Worm (Caenorhabditis elegans) whole organism, young adult: ENCODE measurements around the gene str-187.

Experiments
- B0019.2 ChIP-seq: fragments of 200-800 bp; sonication (Bioruptor generic); conservative IDR thresholded peaks from 2 replicates; pipeline ENCODE4 v1.3.6; 2022; ENCODE audit warnings: missing genetic modification reagents, missing genetic modification characterization, missing compliant biosample characterization
- B0336.3 ChIP-seq: fragments of 200-800 bp; sonication (Bioruptor generic); IDR thresholded peaks from 2 replicates; pipeline ENCODE4 v1.3.6; 2022; ENCODE audit warnings: missing genetic modification characterization, missing compliant biosample characterization
- C17E4.6 ChIP-seq: fragments of 200-800 bp; sonication (Bioruptor generic); IDR thresholded peaks from 2 replicates; pipeline ENCODE4 v1.3.6; 2022; ENCODE audit warnings: missing genetic modification reagents, missing genetic modification characterization, missing compliant biosample characterization
- F10E7.11 ChIP-seq: sonication (generic microtip); optimal IDR thresholded peaks from 2 replicates; lab custom pipeline; 2017; ENCODE audit warnings: mild to moderate bottlenecking, missing genetic modification characterization, moderate library complexity, missing compliant biosample characterization
- F22D6.2 ChIP-seq: sonication (generic microtip); optimal IDR thresholded peaks from 2 replicates; lab custom pipeline; 2016; ENCODE audit warnings: mild to moderate bottlenecking, missing genetic modification characterization, missing compliant biosample characterization
- F23B12.7 ChIP-seq: sonication (generic microtip); optimal IDR thresholded peaks from 2 replicates; lab custom pipeline; 2017; ENCODE audit warnings: missing genetic modification characterization, mild to moderate bottlenecking, missing compliant biosample characterization, antibody characterized with exemption, moderate library complexity; ENCODE audit not compliant: insufficient read depth
- F37B4.10 ChIP-seq: fragments of 200-800 bp; sonication (Bioruptor generic); IDR thresholded peaks from 2 replicates; pipeline ENCODE4 v1.3.6; 2022; ENCODE audit warnings: missing genetic modification characterization, missing compliant biosample characterization
- F57A8.1 ChIP-seq: fragments of 200-800 bp; sonication (Bioruptor generic); optimal IDR thresholded peaks from 2 replicates; lab custom pipeline; 2018; ENCODE audit warnings: mild to moderate bottlenecking, missing genetic modification characterization, moderate library complexity, missing compliant biosample characterization
- F57C9.4 ChIP-seq: sonication (generic microtip); optimal IDR thresholded peaks from 2 replicates; lab custom pipeline; 2017; ENCODE audit warnings: mild to moderate bottlenecking, missing genetic modification characterization, missing compliant biosample characterization
- K12H6.12 ChIP-seq: fragments of 200-800 bp; sonication (Bioruptor generic); optimal IDR thresholded peaks from 2 replicates; lab custom pipeline; 2018; ENCODE audit warnings: mild to moderate bottlenecking, missing genetic modification characterization, missing compliant biosample characterization
- T07F8.4 ChIP-seq: sonication (generic microtip); optimal IDR thresholded peaks from 2 replicates; lab custom pipeline; 2016; ENCODE audit warnings: mild to moderate bottlenecking, missing genetic modification characterization, moderate library complexity, missing compliant biosample characterization
- Y79H2A.3 ChIP-seq: fragments of 200-800 bp; sonication (Bioruptor generic); conservative IDR thresholded peaks from 2 replicates; pipeline ENCODE4 v1.3.6; 2022; ENCODE audit warnings: missing genetic modification reagents, missing genetic modification characterization, missing compliant biosample characterization
- Y95B8A.8 ChIP-seq: fragments of 200-800 bp; sonication (Bioruptor generic); IDR thresholded peaks from 2 replicates; pipeline ENCODE4 v1.3.6; 2022; ENCODE audit warnings: missing genetic modification reagents, missing genetic modification characterization, missing compliant biosample characterization
- akir-1 ChIP-seq: fragments of 200-800 bp; sonication (Bioruptor generic); optimal IDR thresholded peaks from 2 replicates; lab custom pipeline; 2018; ENCODE audit warnings: mild to moderate bottlenecking, missing genetic modification characterization, moderate library complexity, missing compliant biosample characterization
- ama-1 ChIP-seq, 3 experiments: fragments of 150-350 bp in 1 of 3; sonication (generic microtip) in 2 of 3; optimal IDR thresholded peaks; 2 replicates each; lab custom pipeline; 2014 to 2018; ENCODE audit warnings: missing biosample characterization in 2 of 3, missing genetic modification characterization in 2 of 3, missing genetic modification reagents in 2 of 3
- aptf-2 ChIP-seq: fragments of 200-800 bp; sonication (Bioruptor generic); conservative IDR thresholded peaks from 2 replicates; pipeline ENCODE4 v1.3.6; 2022; ENCODE audit warnings: missing genetic modification reagents, missing genetic modification characterization, missing compliant biosample characterization
- aptf-3 ChIP-seq: fragments of 200-800 bp; sonication (Bioruptor generic); IDR thresholded peaks from 2 replicates; pipeline ENCODE4 v1.3.6; 2022; ENCODE audit warnings: missing genetic modification characterization, missing compliant biosample characterization
- bed-1 ChIP-seq: fragments of 200-800 bp; sonication (Bioruptor generic); IDR thresholded peaks from 2 replicates; pipeline ENCODE4 v1.3.6; 2022; ENCODE audit warnings: missing genetic modification reagents, missing genetic modification characterization, missing compliant biosample characterization
- cebp-1 ChIP-seq, 2 experiments: fragments of 200-800 bp in 1 of 2; sonication (Bioruptor generic) in 1 of 2; sonication (generic microtip) in 1 of 2; IDR thresholded peaks in 1 of 2; optimal IDR thresholded peaks in 1 of 2; 2 replicates each; pipeline versions ENCODE4 v1.3.6 to Lab custom; 2017 to 2022; ENCODE audit warnings: missing compliant biosample characterization in 2 of 2, missing genetic modification characterization in 2 of 2, mild to moderate bottlenecking in 1 of 2, missing genetic modification reagents in 1 of 2, moderate library complexity in 1 of 2
- ceh-27 ChIP-seq: fragments of 200-800 bp; sonication (Bioruptor generic); optimal IDR thresholded peaks from 2 replicates; lab custom pipeline; 2018; ENCODE audit warnings: mild to moderate bottlenecking, missing genetic modification characterization, moderate library complexity, missing compliant biosample characterization
- ceh-79 ChIP-seq: sonication (generic microtip); optimal IDR thresholded peaks from 2 replicates; lab custom pipeline; 2017; ENCODE audit warnings: mild to moderate bottlenecking, missing genetic modification characterization, missing compliant biosample characterization
- ceh-91 ChIP-seq: fragments of 200-800 bp; sonication (Bioruptor generic); IDR thresholded peaks from 2 replicates; pipeline ENCODE4 v1.3.6; 2022; ENCODE audit warnings: missing genetic modification reagents, missing genetic modification characterization, missing compliant biosample characterization
- die-1 ChIP-seq: sonication (generic microtip); optimal IDR thresholded peaks from 2 replicates; lab custom pipeline; 2016; ENCODE audit warnings: missing genotype, mild to moderate bottlenecking, missing genetic modification characterization, missing compliant biosample characterization
- dpl-1 ChIP-seq: fragments of 150-350 bp; optimal IDR thresholded peaks from 2 replicates; lab custom pipeline; 2014; ENCODE audit warnings: missing biosample characterization, missing genetic modification reagents, missing genetic modification characterization
- efl-1 ChIP-seq: fragments of 150-350 bp; optimal IDR thresholded peaks from 2 replicates; lab custom pipeline; 2014; ENCODE audit warnings: missing biosample characterization, missing genetic modification reagents, missing genetic modification characterization
- ets-4 ChIP-seq: fragments of 200-800 bp; sonication (Bioruptor generic); optimal IDR thresholded peaks from 2 replicates; lab custom pipeline; 2018; ENCODE audit warnings: mild to moderate bottlenecking, missing genetic modification characterization, missing compliant biosample characterization
- gei-17 ChIP-seq: fragments of 200-800 bp; sonication (Bioruptor generic); optimal IDR thresholded peaks from 2 replicates; lab custom pipeline; 2018; ENCODE audit warnings: mild to moderate bottlenecking, missing genetic modification characterization, missing compliant biosample characterization
- hmg-1.2 ChIP-seq: fragments of 200-800 bp; sonication (Bioruptor generic); IDR thresholded peaks from 2 replicates; pipeline ENCODE4 v1.3.6; 2022; ENCODE audit warnings: missing genetic modification reagents, missing genetic modification characterization, missing compliant biosample characterization
- hsf-1 ChIP-seq: fragments of 200-800 bp; sonication (Bioruptor generic); IDR thresholded peaks from 2 replicates; pipeline ENCODE4 v1.3.6; 2022; ENCODE audit warnings: missing genetic modification reagents, missing genetic modification characterization, missing compliant biosample characterization
- lag-1 ChIP-seq: fragments of 200-800 bp; sonication (Bioruptor generic); IDR thresholded peaks from 2 replicates; pipeline ENCODE4 v1.3.6; 2022; ENCODE audit warnings: missing genetic modification reagents, missing genetic modification characterization, missing compliant biosample characterization
- let-526 ChIP-seq: fragments of 200-800 bp; sonication (Bioruptor generic); IDR thresholded peaks from 2 replicates; pipeline ENCODE4 v1.3.6; 2022; ENCODE audit warnings: missing genetic modification reagents, missing genetic modification characterization, missing compliant biosample characterization
- lin-26 ChIP-seq: fragments of 200-800 bp; sonication (Bioruptor generic); IDR thresholded peaks from 2 replicates; pipeline ENCODE4 v1.3.6; 2022; ENCODE audit warnings: missing genetic modification reagents, missing genetic modification characterization, missing compliant biosample characterization
- lsy-27 ChIP-seq: sonication (generic microtip); optimal IDR thresholded peaks from 2 replicates; lab custom pipeline; 2017; ENCODE audit warnings: missing genetic modification characterization, mild to moderate bottlenecking, missing compliant biosample characterization, antibody characterized with exemption, missing genotype, borderline replicate concordance; ENCODE audit not compliant: insufficient read depth
- madf-3 ChIP-seq: fragments of 200-800 bp; sonication (Bioruptor generic); IDR thresholded peaks from 2 replicates; pipeline ENCODE4 v1.3.6; 2022; ENCODE audit warnings: missing genetic modification reagents, missing genetic modification characterization, missing compliant biosample characterization
- mcd-1 ChIP-seq: fragments of 200-800 bp; sonication (Bioruptor generic); IDR thresholded peaks from 2 replicates; pipeline ENCODE4 v1.3.6; 2022; ENCODE audit warnings: missing genetic modification reagents, missing genetic modification characterization, missing compliant biosample characterization
- nfyb-1 ChIP-seq: fragments of 200-800 bp; sonication (Bioruptor generic); IDR thresholded peaks from 2 replicates; pipeline ENCODE4 v1.3.6; 2022; ENCODE audit warnings: missing genetic modification reagents, missing genetic modification characterization, missing compliant biosample characterization
- nhr-120 ChIP-seq: fragments of 200-800 bp; sonication (Bioruptor generic); IDR thresholded peaks from 2 replicates; pipeline ENCODE4 v1.3.6; 2022; ENCODE audit warnings: missing genetic modification characterization, missing compliant biosample characterization
- pbrm-1 ChIP-seq: fragments of 200-800 bp; sonication (Bioruptor generic); IDR thresholded peaks from 2 replicates; pipeline ENCODE4 v1.3.6; 2022; ENCODE audit warnings: missing genetic modification reagents, missing genetic modification characterization, missing compliant biosample characterization
- rec-8 ChIP-seq, 2 experiments: sonication (generic microtip); optimal IDR thresholded peaks; 2 replicates each; lab custom pipeline; 2016; ENCODE audit warnings: mild to moderate bottlenecking in 2 of 2, missing genetic modification characterization in 2 of 2, missing genetic modification reagents in 2 of 2, missing genotype in 2 of 2, missing biosample characterization in 1 of 2, missing compliant biosample characterization in 1 of 2, moderate library complexity in 1 of 2
- snpc-3.4 ChIP-seq: sonication (generic microtip); optimal IDR thresholded peaks from 2 replicates; lab custom pipeline; 2017; ENCODE audit warnings: missing genetic modification characterization, mild to moderate bottlenecking, missing compliant biosample characterization, antibody characterized with exemption, moderate library complexity, missing genotype, missing genetic modification reagents
- sptf-2 ChIP-seq: fragments of 200-800 bp; sonication (Bioruptor generic); optimal IDR thresholded peaks from 2 replicates; lab custom pipeline; 2018; ENCODE audit warnings: mild to moderate bottlenecking, missing genetic modification characterization, missing compliant biosample characterization
- xnd-1 ChIP-seq: sonication (generic microtip); optimal IDR thresholded peaks from 2 replicates; lab custom pipeline; 2016; ENCODE audit warnings: missing genotype, missing genetic modification reagents, missing genetic modification characterization, missing compliant biosample characterization
- zim-3 ChIP-seq: sonication (generic microtip); optimal IDR thresholded peaks from 2 replicates; lab custom pipeline; 2017; ENCODE audit warnings: mild to moderate bottlenecking, missing genetic modification characterization, moderate library complexity, missing compliant biosample characterization

str-187 gene

DNA sequence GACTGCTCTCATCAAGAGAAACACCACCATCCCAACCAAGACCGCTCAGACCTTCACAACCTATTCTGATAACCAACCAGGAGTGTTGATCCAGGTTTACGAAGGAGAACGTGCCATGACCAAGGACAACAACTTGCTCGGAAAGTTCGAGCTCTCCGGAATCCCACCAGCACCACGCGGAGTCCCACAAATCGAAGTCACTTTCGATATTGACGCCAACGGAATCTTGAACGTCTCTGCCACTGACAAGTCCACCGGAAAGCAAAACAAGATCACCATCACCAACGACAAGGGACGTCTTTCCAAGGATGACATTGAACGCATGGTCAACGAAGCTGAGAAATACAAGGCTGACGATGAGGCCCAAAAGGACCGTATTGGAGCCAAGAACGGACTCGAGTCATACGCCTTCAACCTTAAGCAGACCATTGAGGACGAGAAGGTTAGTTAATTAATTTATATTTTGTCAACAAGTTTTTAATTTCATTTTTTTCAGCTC is 15.1 kb downstream of the str-187 start (continued):
- no peak for TF ChIP-seq die-1 (tag; lab: Kevin White, UChicago)
- TF ChIP-seq B0019.2 = no peak
- no peak for TF ChIP-seq akir-1 (GFP tag; lab: Kevin White, UChicago)
- no peak for TF ChIP-seq hmg-1.2 (GFP tag; lab: Robert Waterston, UW)
- TF ChIP-seq sptf-2 (GFP tag; lab: Kevin White, UChicago) = no peak
- no peak for TF ChIP-seq T07F8.4 (tag; lab: Kevin White, UChicago)
- TF ChIP-seq dpl-1 (GFP tag; lab: Kevin White, UChicago) = no peak
- TF ChIP-seq ceh-91 (GFP tag; lab: Robert Waterston, UW) = no peak
- no peak for TF ChIP-seq F23B12.7 (tag; lab: Kevin White, UChicago)
- no peak for TF ChIP-seq xnd-1 (tag; lab: Kevin White, UChicago)
- TF ChIP-seq ama-1 (optimal IDR thresholded peaks at IDR 0.05; lab: Kevin White, UChicago) = peak; percentile 81
- no peak for TF ChIP-seq ama-1 (GFP tag; optimal IDR thresholded peaks at IDR 0.05; lab: Kevin White, UChicago)
- no peak for TF ChIP-seq ceh-79 (tag; lab: Kevin White, UChicago)
- TF ChIP-seq aptf-2 (GFP tag; lab: Robert Waterston, UW) = no peak
- no peak for TF ChIP-seq zim-3
- TF ChIP-seq bed-1 = no peak
- no peak for TF ChIP-seq B0336.3 (GFP tag; lab: Robert Waterston, UW)
- TF ChIP-seq let-526 (GFP tag; lab: Robert Waterston, UW) = no peak
- TF ChIP-seq hsf-1 (GFP tag; lab: Robert Waterston, UW) = no peak
- no peak for TF ChIP-seq pbrm-1
- no peak for TF ChIP-seq rec-8 (tag; optimal IDR thresholded peaks at IDR 0.05; lab: Kevin White, UChicago)
- TF ChIP-seq nfyb-1 (GFP tag; lab: Robert Waterston, UW) = peak; percentile 2; the same call in 1 of the 2 replicates
- TF ChIP-seq Y79H2A.3 (GFP tag; lab: Robert Waterston, UW) = no peak
- no peak for TF ChIP-seq gei-17
- TF ChIP-seq aptf-3 (GFP tag; lab: Robert Waterston, UW) = 0 out of 2 replicates have a peak, but pooled peaks have one; percentile 1
- TF ChIP-seq F10E7.11 (tag; lab: Kevin White, UChicago) = no peak
- no peak for TF ChIP-seq cebp-1 (GFP tag; IDR thresholded peaks at IDR 0.05; lab: Robert Waterston, UW)
- no peak for TF ChIP-seq cebp-1 (tag; optimal IDR thresholded peaks at IDR 0.05; lab: Kevin White, UChicago)
- no peak for TF ChIP-seq F37B4.10 (GFP tag; lab: Robert Waterston, UW)
- TF ChIP-seq madf-3 (GFP tag; lab: Robert Waterston, UW) = peak; percentile 2; the same call in 1 of the 2 replicates
- TF ChIP-seq mcd-1 (GFP tag; lab: Robert Waterston, UW) = 0 out of 2 replicates have a peak, but pooled peaks have one; percentile 3
- TF ChIP-seq F57A8.1 (GFP tag; lab: Kevin White, UChicago) = peak; percentile 10
- TF ChIP-seq nhr-120 (GFP tag; lab: Robert Waterston, UW) = no peak

DNA sequence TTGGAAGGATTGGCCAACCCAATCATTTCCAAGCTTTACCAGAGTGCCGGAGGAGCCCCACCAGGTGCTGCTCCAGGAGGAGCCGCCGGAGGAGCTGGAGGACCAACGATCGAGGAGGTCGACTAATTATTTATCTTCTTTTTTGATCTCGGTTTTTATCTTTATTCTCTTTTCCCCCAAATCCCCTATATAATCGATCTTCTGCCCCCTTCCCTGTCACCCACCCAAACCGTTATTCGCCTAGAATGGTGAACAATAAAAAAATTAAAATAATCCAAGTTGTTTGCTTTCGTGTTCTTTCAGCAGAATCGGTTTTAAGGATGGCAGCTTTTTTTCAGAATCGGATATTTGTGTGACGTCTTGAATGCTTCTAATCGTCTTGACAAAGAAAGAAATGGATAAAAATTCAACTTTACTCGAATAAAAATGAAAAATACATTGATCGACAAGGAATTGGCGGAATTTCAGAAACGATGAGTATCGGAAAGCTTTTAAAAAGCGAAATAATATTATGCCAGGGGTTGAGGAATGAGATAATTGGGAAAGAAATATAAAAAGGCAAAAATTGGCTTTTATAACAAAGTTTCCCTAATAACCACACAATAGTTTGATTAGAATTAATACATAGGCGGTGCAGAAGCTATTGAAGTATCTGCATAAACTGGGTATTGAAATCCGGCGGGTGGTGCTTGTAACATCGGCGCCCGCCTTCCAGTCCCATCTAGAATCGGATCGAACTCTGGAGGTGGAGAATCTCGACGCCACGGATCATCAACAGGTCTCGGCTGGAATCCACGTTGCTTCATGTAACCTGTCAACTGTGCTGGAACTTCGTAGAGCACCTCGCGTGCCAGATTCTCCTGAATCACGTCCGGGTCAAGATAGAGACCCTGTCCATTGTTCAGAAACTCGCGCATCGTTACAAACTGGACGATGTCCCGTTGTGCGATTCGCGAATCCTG is 16.0 kb downstream of the str-187 start:
- TF ChIP-seq lag-1 = no peak
- peak; percentile 91 for TF ChIP-seq snpc-3.4 (tag; lab: Kevin White, UChicago)
- TF ChIP-seq F22D6.2 = no peak
- TF ChIP-seq lsy-27 = no peak
- peak; percentile 79 for TF ChIP-seq F23B12.7 (tag; lab: Kevin White, UChicago)
- peak; percentile 31 for TF ChIP-seq efl-1
- no peak for TF ChIP-seq Y79H2A.3 (GFP tag; lab: Robert Waterston, UW)
- peak; percentile 90 for TF ChIP-seq lin-26 (GFP tag; lab: Robert Waterston, UW)
- peak; percentile 27; the same call in 1 of the 2 replicates for TF ChIP-seq B0019.2
- TF ChIP-seq K12H6.12 (tag; lab: Kevin White, UChicago) = peak; percentile 75
- peak; percentile 88 for TF ChIP-seq zim-3
- peak; percentile 33; the same call in 1 of the 2 replicates for TF ChIP-seq C17E4.6 (GFP tag; lab: Robert Waterston, UW)
- peak; percentile 65 for TF ChIP-seq F57C9.4 (tag; lab: Kevin White, UChicago)
- TF ChIP-seq F10E7.11 (tag; lab: Kevin White, UChicago) = peak; percentile 67
- 0 out of 2 replicates have a peak, but pooled peaks have one; percentile 78 for TF ChIP-seq Y95B8A.8 (GFP tag; lab: Robert Waterston, UW)
- peak; percentile 62 for TF ChIP-seq ceh-27
- TF ChIP-seq ets-4 (GFP tag; lab: Kevin White, UChicago) = peak; percentile 1
